Worm (Caenorhabditis elegans): ENCODE measurements around the gene C04G6.4.

C04G6.4 gene

ce11 chrII:5050776-5051175 lies 32.5 kb downstream of the C04G6.4 start:
- TF ChIP-seq ceh-39 (tag; optimal IDR thresholded peaks at IDR 0.05) (no peak), zip-8 (tag; optimal IDR thresholded peaks at IDR 0.05) (no peak), lin-32 (GFP tag; optimal IDR thresholded peaks at IDR 0.05) (no peak), snpc-4 (tag; optimal IDR thresholded peaks at IDR 0.05) (no peak), hlh-1 (tag; optimal IDR thresholded peaks at IDR 0.05) (no peak), unc-62 (GFP tag; optimal IDR thresholded peaks at IDR 0.05) (no peak), drap-1 (GFP tag; optimal IDR thresholded peaks at IDR 0.05) (no peak), unc-39 (tag; optimal IDR thresholded peaks at IDR 0.05) (no peak), cnd-1 (tag; optimal IDR thresholded peaks at IDR 0.05) (no peak), pha-4 (tag; optimal IDR thresholded peaks at IDR 0.05) (no peak), ceh-83 (GFP tag; optimal IDR thresholded peaks at IDR 0.05) (no peak)

ce11 chrII:5049865-5050342 lies 33.3 kb downstream of the C04G6.4 start, which contains the start of gene F33G12.6:
TSS of gene F33G12.6 (plus strand) at chrII:5049915.
- no peak for TF ChIP-seq mab-5 (tag; optimal IDR thresholded peaks at IDR 0.05)
- TF ChIP-seq ces-1 (GFP tag; optimal IDR thresholded peaks at IDR 0.05), result peak; percentile 17
- no peak for TF ChIP-seq mep-1 (tag; optimal IDR thresholded peaks at IDR 0.05)

ce11 chrII:5049249-5049648 lies 34.0 kb downstream of the C04G6.4 start:
- no peak for TF ChIP-seq nhr-237 (tag; optimal IDR thresholded peaks at IDR 0.05)

ce11 chrII:5048185-5048795 lies 35.0 kb downstream of the C04G6.4 start:
- TF ChIP-seq ceh-83 (GFP tag; optimal IDR thresholded peaks at IDR 0.05), result no peak
- TF ChIP-seq unc-62 (GFP tag; optimal IDR thresholded peaks at IDR 0.05), result no peak
- no peak for TF ChIP-seq pha-4 (tag; optimal IDR thresholded peaks at IDR 0.05)
- no peak for TF ChIP-seq snpc-4 (tag; optimal IDR thresholded peaks at IDR 0.05)
- no peak for TF ChIP-seq flh-1 (GFP tag; optimal IDR thresholded peaks at IDR 0.05)

- TF ChIP-seq lsy-2 (tag; optimal IDR thresholded peaks at IDR 0.05) (peak; percentile 22), nhr-2 (tag; optimal IDR thresholded peaks at IDR 0.05) (peak; percentile 60), ceh-39 (tag; optimal IDR thresholded peaks at IDR 0.05) (no peak), ham-2 (GFP tag; optimal IDR thresholded peaks at IDR 0.05) (peak; percentile 2), mls-2 (tag; optimal IDR thresholded peaks at IDR 0.05) (no peak), lin-32 (GFP tag; optimal IDR thresholded peaks at IDR 0.05) (peak; percentile 33), unc-62 (GFP tag; optimal IDR thresholded peaks at IDR 0.05) (peak; percentile 6), M03D4.4 (tag; optimal IDR thresholded peaks at IDR 0.05) (no peak), nhr-28 (tag; optimal IDR thresholded peaks at IDR 0.05) (no peak)
These were observed 36.0 kb downstream of the C04G6.4 start for ce11 chrII:5047279-5047678.

- peak; percentile 76 for TF ChIP-seq ces-1 (GFP tag; optimal IDR thresholded peaks at IDR 0.05)
- TF ChIP-seq mls-2 (tag; optimal IDR thresholded peaks at IDR 0.05), result no peak
These were observed 36.7 kb downstream of the C04G6.4 start for ce11 chrII:5046209-5047200.

ce11 chrII:5042381-5042930 lies 40.8 kb downstream of the C04G6.4 start:
- TF ChIP-seq pha-4 (tag; optimal IDR thresholded peaks at IDR 0.05), result no peak
- peak; percentile 63 for TF ChIP-seq ces-1 (GFP tag; optimal IDR thresholded peaks at IDR 0.05)
- no peak for TF ChIP-seq nhr-28 (tag; optimal IDR thresholded peaks at IDR 0.05)
- no peak for TF ChIP-seq drap-1 (GFP tag; optimal IDR thresholded peaks at IDR 0.05)
- TF ChIP-seq zip-8 (tag; optimal IDR thresholded peaks at IDR 0.05), result no peak
- peak; percentile 35 for TF ChIP-seq sptf-1 (tag; optimal IDR thresholded peaks at IDR 0.05)
- TF ChIP-seq ceh-43 (GFP tag; optimal IDR thresholded peaks at IDR 0.05), result no peak
- no peak for TF ChIP-seq mab-5 (tag; optimal IDR thresholded peaks at IDR 0.05)
- no peak for TF ChIP-seq unc-39 (tag; optimal IDR thresholded peaks at IDR 0.05)

All from whole organism, mixed stage, embryonic.